Worm (Caenorhabditis elegans) whole organism, L4 larva: ENCODE results near the gene sde-2.

Experiments
- F10B5.3 ChIP-seq: sonication (generic microtip); optimal IDR thresholded peaks from 2 replicates; lab custom pipeline; 2016; ENCODE audit warnings: mild to moderate bottlenecking, missing genetic modification characterization, missing compliant biosample characterization
- F44E2.7 ChIP-seq: fragments of 200-800 bp; sonication (Bioruptor generic); IDR thresholded peaks from 2 replicates; pipeline ENCODE4 v2.1.2; 2022; ENCODE audit warnings: missing genetic modification characterization, missing compliant biosample characterization
- T26A8.4 ChIP-seq: fragments of 200-800 bp; sonication (Bioruptor generic); IDR thresholded peaks from 2 replicates; pipeline ENCODE4 v1.3.6; 2022; ENCODE audit warnings: missing genetic modification characterization, missing compliant biosample characterization
- Y48G9A.11 ChIP-seq: fragments of 200-800 bp; sonication (Bioruptor generic); IDR thresholded peaks from 2 replicates; pipeline ENCODE4 v1.3.6; 2022; ENCODE audit warnings: missing genetic modification reagents, missing genetic modification characterization, missing compliant biosample characterization
- Y75B8A.6 ChIP-seq: fragments of 200-800 bp; sonication (Bioruptor generic); IDR thresholded peaks from 2 replicates; pipeline ENCODE4 v1.3.6; 2022; ENCODE audit warnings: missing genetic modification reagents, missing genetic modification characterization, missing compliant biosample characterization
- ZK546.5 ChIP-seq, 2 experiments: sonication (generic microtip); optimal IDR thresholded peaks; 2 replicates each; lab custom pipeline; 2017; ENCODE audit warnings: missing biosample characterization in 2 of 2, missing genetic modification characterization in 2 of 2
- ama-1 ChIP-seq: fragments of 150-350 bp; optimal IDR thresholded peaks from 2 replicates; lab custom pipeline; 2014; ENCODE audit warnings: inconsistent platforms, mixed read lengths
- attf-4 ChIP-seq: sonication (generic microtip); optimal IDR thresholded peaks from 3 replicates; lab custom pipeline; 2017; ENCODE audit warnings: missing biosample characterization, missing genetic modification characterization
- ceh-28 ChIP-seq: fragments of 150-350 bp; optimal IDR thresholded peaks from 2 replicates; lab custom pipeline; 2014; ENCODE audit warnings: missing biosample characterization, missing genetic modification reagents, missing genetic modification characterization
- ceh-62 ChIP-seq: sonication (generic microtip); optimal IDR thresholded peaks from 2 replicates; lab custom pipeline; 2017; ENCODE audit warnings: missing biosample characterization, missing genetic modification characterization
- cey-2 ChIP-seq: sonication (generic microtip); optimal IDR thresholded peaks from 3 replicates; lab custom pipeline; 2017; ENCODE audit warnings: missing genetic modification characterization, mild to moderate bottlenecking, missing compliant biosample characterization, antibody characterized with exemption, borderline replicate concordance; ENCODE audit not compliant: insufficient read depth
- ctbp-1 ChIP-seq: fragments of 200-800 bp; sonication (Bioruptor generic); IDR thresholded peaks from 2 replicates; pipeline ENCODE4 v1.3.6; 2022; ENCODE audit warnings: missing genetic modification reagents, missing genetic modification characterization, missing compliant biosample characterization
- daf-16 ChIP-seq, 3 experiments: sonication (generic microtip); optimal IDR thresholded peaks; 2 replicates each; lab custom pipeline; 2016 to 2017; ENCODE audit warnings: missing genetic modification characterization in 3 of 3, missing genetic modification reagents in 3 of 3, mild to moderate bottlenecking in 2 of 3, missing compliant biosample characterization in 2 of 3, missing biosample characterization in 1 of 3, moderate library complexity in 1 of 3
- daf-19 ChIP-seq: fragments of 200-800 bp; sonication (Bioruptor generic); conservative IDR thresholded peaks from 2 replicates; pipeline ENCODE4 v1.3.6; 2022; ENCODE audit warnings: missing genetic modification characterization, missing compliant biosample characterization
- daf-8 ChIP-seq: fragments of 200-800 bp; sonication (Bioruptor generic); IDR thresholded peaks from 2 replicates; pipeline ENCODE4 v1.3.6; 2022; ENCODE audit warnings: missing genetic modification characterization, missing compliant biosample characterization
- dmd-6 ChIP-seq: fragments of 200-800 bp; sonication (Bioruptor generic); IDR thresholded peaks from 2 replicates; pipeline ENCODE4 v1.3.6; 2022; ENCODE audit warnings: missing genetic modification reagents, missing genetic modification characterization, missing compliant biosample characterization
- dmd-8 ChIP-seq: fragments of 200-800 bp; sonication (Bioruptor generic); IDR thresholded peaks from 2 replicates; pipeline ENCODE4 v1.3.6; 2022; ENCODE audit warnings: missing genetic modification characterization, missing compliant biosample characterization
- dmd-9 ChIP-seq: fragments of 200-800 bp; sonication (Bioruptor generic); IDR thresholded peaks from 2 replicates; pipeline ENCODE4 v1.3.6; 2022; ENCODE audit warnings: missing genetic modification reagents, missing genetic modification characterization, missing compliant biosample characterization
- dpl-1 ChIP-seq: fragments of 150-350 bp; optimal IDR thresholded peaks from 2 replicates; lab custom pipeline; 2014; ENCODE audit warnings: missing biosample characterization, missing genetic modification reagents, missing genetic modification characterization
- duxl-1 ChIP-seq: sonication (generic microtip); optimal IDR thresholded peaks from 2 replicates; lab custom pipeline; 2016; ENCODE audit warnings: mild to moderate bottlenecking, missing genetic modification characterization, moderate library complexity, missing compliant biosample characterization; ENCODE audit not compliant: poor library complexity
- dve-1 ChIP-seq: sonication (generic microtip); optimal IDR thresholded peaks from 2 replicates; lab custom pipeline; 2017; ENCODE audit warnings: antibody characterized with exemption, mild to moderate bottlenecking, missing genetic modification characterization, missing compliant biosample characterization; ENCODE audit not compliant: insufficient read depth
- egl-27 ChIP-seq: sonication (generic microtip); optimal IDR thresholded peaks from 3 replicates; lab custom pipeline; 2017; ENCODE audit warnings: missing biosample characterization, missing genetic modification reagents, missing genetic modification characterization
- egl-43 ChIP-seq: fragments of 200-800 bp; sonication (Bioruptor generic); IDR thresholded peaks from 2 replicates; pipeline ENCODE4 v1.3.6; 2022; ENCODE audit warnings: missing genetic modification reagents, missing genetic modification characterization, missing compliant biosample characterization
- fos-1 ChIP-seq: fragments of 150-350 bp; optimal IDR thresholded peaks from 2 replicates; lab custom pipeline; 2014; ENCODE audit warnings: missing biosample characterization, missing genetic modification characterization
- gei-8 ChIP-seq: fragments of 200-800 bp; sonication (Bioruptor generic); optimal IDR thresholded peaks from 2 replicates; lab custom pipeline; 2018; ENCODE audit warnings: mild to moderate bottlenecking, missing genetic modification characterization, missing compliant biosample characterization
- hlh-11 ChIP-seq: fragments of 200-800 bp; sonication (Bioruptor generic); optimal IDR thresholded peaks from 2 replicates; lab custom pipeline; 2018; ENCODE audit warnings: mild to moderate bottlenecking, missing genetic modification characterization, missing compliant biosample characterization
- lin-1 ChIP-seq: fragments of 200-800 bp; sonication (Bioruptor generic); IDR thresholded peaks from 2 replicates; pipeline ENCODE4 v1.3.6; 2022; ENCODE audit warnings: missing genetic modification reagents, missing genetic modification characterization, missing compliant biosample characterization
- madf-9 ChIP-seq: fragments of 200-800 bp; sonication (Bioruptor generic); conservative IDR thresholded peaks from 2 replicates; pipeline ENCODE4 v1.3.6; 2022; ENCODE audit warnings: missing genetic modification reagents, missing genetic modification characterization, missing compliant biosample characterization
- mdt-29 ChIP-seq: fragments of 200-800 bp; sonication (Bioruptor generic); IDR thresholded peaks from 2 replicates; pipeline ENCODE4 v1.3.6; 2022; ENCODE audit warnings: missing genetic modification reagents, missing genetic modification characterization, missing compliant biosample characterization
- mxl-3 ChIP-seq: fragments of 200-800 bp; sonication (Bioruptor generic); optimal IDR thresholded peaks from 2 replicates; lab custom pipeline; 2018; ENCODE audit warnings: mild to moderate bottlenecking, missing genetic modification characterization, missing compliant biosample characterization
- nhr-11 ChIP-seq: fragments of 150-350 bp; optimal IDR thresholded peaks from 2 replicates; lab custom pipeline; 2014; ENCODE audit warnings: missing biosample characterization, missing genetic modification characterization
- nhr-111 ChIP-seq: fragments of 200-800 bp; sonication (Bioruptor generic); optimal IDR thresholded peaks from 2 replicates; lab custom pipeline; 2018; ENCODE audit warnings: mild to moderate bottlenecking, missing genetic modification characterization, missing compliant biosample characterization
- nhr-28 ChIP-seq: fragments of 150-350 bp; optimal IDR thresholded peaks from 2 replicates; lab custom pipeline; 2014; ENCODE audit warnings: missing biosample characterization, missing genetic modification characterization
- nhr-41 ChIP-seq: fragments of 200-800 bp; sonication (Bioruptor generic); IDR thresholded peaks from 2 replicates; pipeline ENCODE4 v1.3.6; 2022; ENCODE audit warnings: missing genetic modification reagents, missing genetic modification characterization, missing compliant biosample characterization
- nhr-76 ChIP-seq: fragments of 150-350 bp; optimal IDR thresholded peaks from 2 replicates; lab custom pipeline; 2014; ENCODE audit warnings: missing biosample characterization, missing genetic modification characterization
- php-3 ChIP-seq: fragments of 200-800 bp; sonication (Bioruptor generic); IDR thresholded peaks from 2 replicates; pipeline ENCODE4 v1.3.6; 2022; ENCODE audit warnings: missing genetic modification reagents, missing genetic modification characterization, missing compliant biosample characterization
- pqm-1 ChIP-seq: sonication (generic microtip); optimal IDR thresholded peaks from 2 replicates; lab custom pipeline; 2017; ENCODE audit warnings: missing biosample characterization, missing genetic modification characterization
- saeg-2 ChIP-seq: fragments of 200-800 bp; sonication (Bioruptor generic); IDR thresholded peaks from 2 replicates; pipeline ENCODE4 v1.3.6; 2022; ENCODE audit warnings: missing genetic modification reagents, missing genetic modification characterization, missing compliant biosample characterization
- skn-1 ChIP-seq: fragments of 150-350 bp; optimal IDR thresholded peaks from 2 replicates; lab custom pipeline; 2014; ENCODE audit warnings: missing biosample characterization, missing genetic modification characterization
- snpc-4 ChIP-seq: fragments of 150-350 bp; optimal IDR thresholded peaks from 2 replicates; lab custom pipeline; 2014; ENCODE audit warnings: missing biosample characterization, missing genetic modification characterization
- spr-3 ChIP-seq: fragments of 200-800 bp; sonication (Bioruptor generic); optimal IDR thresholded peaks from 2 replicates; lab custom pipeline; 2018; ENCODE audit warnings: mild to moderate bottlenecking, missing genetic modification characterization, missing compliant biosample characterization
- unc-130 ChIP-seq: sonication (generic microtip); optimal IDR thresholded peaks from 2 replicates; lab custom pipeline; 2016; ENCODE audit warnings: missing genetic modification reagents, missing genetic modification characterization, missing compliant biosample characterization
- unc-39 ChIP-seq: sonication (generic microtip); optimal IDR thresholded peaks from 2 replicates; lab custom pipeline; 2017; ENCODE audit warnings: missing biosample characterization, missing genetic modification characterization
- unc-62 ChIP-seq, 3 experiments: fragments of 150-350 bp in 1 of 3; sonication (generic microtip); optimal IDR thresholded peaks in 2 of 3; peaks in 1 of 3; 1 replicate in 1 of 3; 2 replicates in 2 of 3; lab custom pipeline; 2014 to 2017; ENCODE audit warnings: missing biosample characterization in 3 of 3, missing genetic modification characterization in 3 of 3, missing genetic modification reagents in 3 of 3, missing genotype in 1 of 3

sde-2 gene

DNA sequence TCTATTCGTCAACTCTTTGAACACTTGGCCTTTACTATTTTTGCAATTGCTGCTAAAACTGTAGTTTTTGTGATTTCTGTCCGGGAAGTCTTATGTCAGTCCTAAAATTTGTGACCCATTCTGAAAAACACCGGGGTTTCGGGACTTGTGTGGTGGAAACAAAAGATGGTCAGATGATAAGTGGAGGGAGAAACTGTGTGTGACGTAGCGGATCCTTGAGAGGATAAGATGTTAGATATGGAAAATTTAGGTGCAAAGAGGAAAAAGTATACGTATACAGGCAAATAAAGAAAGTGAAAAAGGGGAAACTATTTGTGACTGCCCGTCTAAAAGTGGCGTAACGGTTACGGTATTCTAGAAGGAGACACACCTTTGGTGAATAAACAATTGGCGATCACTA lies 9.0 kb downstream of the sde-2 start:
- TF ChIP-seq nhr-76 (tag; lab: Kevin White, UChicago) (no peak), madf-9 (GFP tag; lab: Robert Waterston, UW) (no peak), daf-19 (no peak), snpc-4 (tag; lab: Kevin White, UChicago) (no peak), F44E2.7 (GFP tag; lab: Robert Waterston, UW) (no peak), unc-39 (tag; lab: Kevin White, UChicago) (no peak), dmd-8 (GFP tag; lab: Robert Waterston, UW) (no peak), ama-1 (lab: Kevin White, UChicago) (no peak), fos-1 (tag; lab: Kevin White, UChicago) (no peak), saeg-2 (GFP tag; lab: Robert Waterston, UW) (no peak), daf-16 (GFP tag; optimal IDR thresholded peaks at IDR 0.05; lab: Kevin White, UChicago) (no peak), daf-16 (tag; optimal IDR thresholded peaks at IDR 0.05; lab: Kevin White, UChicago) (no peak), F10B5.3 (tag; lab: Kevin White, UChicago) (no peak), duxl-1 (tag; lab: Kevin White, UChicago) (no peak)

DNA sequence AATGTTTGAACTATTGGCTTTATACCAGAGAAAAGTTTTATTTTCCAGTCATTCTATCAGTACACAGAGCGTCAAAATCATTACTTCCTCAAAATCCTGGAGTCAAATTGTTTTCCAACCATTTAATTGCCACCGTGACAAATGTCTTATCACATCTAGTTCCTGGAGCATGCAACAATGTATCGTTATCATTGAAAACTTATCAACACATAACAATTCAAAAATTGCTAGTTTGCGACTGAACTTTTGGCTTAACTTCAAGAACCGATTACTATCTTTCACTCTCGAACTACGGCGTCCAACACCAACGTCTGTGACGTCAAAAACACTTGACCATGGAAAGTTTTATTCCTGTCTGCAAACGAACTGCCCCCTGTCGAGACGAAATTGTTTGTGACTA lies 10.7 kb downstream of the sde-2 start:
- TF ChIP-seq hlh-11 (peak; percentile 9), pqm-1 (tag; lab: Kevin White, UChicago) (peak; percentile 69), egl-27 (no peak), ceh-28 (tag; lab: Kevin White, UChicago) (no peak), nhr-28 (tag; lab: Kevin White, UChicago) (peak; percentile 69), daf-16 (GFP tag; optimal IDR thresholded peaks at IDR 0.05; lab: Kevin White, UChicago) (no peak), daf-16 (tag; optimal IDR thresholded peaks at IDR 0.05; lab: Kevin White, UChicago) (peak; percentile 43), dmd-6 (peak; percentile 78), dve-1 (tag; lab: Kevin White, UChicago) (peak; percentile 37), unc-62 (GFP tag; optimal IDR thresholded peaks at IDR 0.05 in 1 of 2; lab: Kevin White, UChicago) (no peak), unc-62 (tag; optimal IDR thresholded peaks at IDR 0.05; lab: Kevin White, UChicago) (no peak), skn-1 (tag; lab: Kevin White, UChicago) (no peak)
- TF ChIP-seq, all 104 proteins: peak for 6

DNA sequence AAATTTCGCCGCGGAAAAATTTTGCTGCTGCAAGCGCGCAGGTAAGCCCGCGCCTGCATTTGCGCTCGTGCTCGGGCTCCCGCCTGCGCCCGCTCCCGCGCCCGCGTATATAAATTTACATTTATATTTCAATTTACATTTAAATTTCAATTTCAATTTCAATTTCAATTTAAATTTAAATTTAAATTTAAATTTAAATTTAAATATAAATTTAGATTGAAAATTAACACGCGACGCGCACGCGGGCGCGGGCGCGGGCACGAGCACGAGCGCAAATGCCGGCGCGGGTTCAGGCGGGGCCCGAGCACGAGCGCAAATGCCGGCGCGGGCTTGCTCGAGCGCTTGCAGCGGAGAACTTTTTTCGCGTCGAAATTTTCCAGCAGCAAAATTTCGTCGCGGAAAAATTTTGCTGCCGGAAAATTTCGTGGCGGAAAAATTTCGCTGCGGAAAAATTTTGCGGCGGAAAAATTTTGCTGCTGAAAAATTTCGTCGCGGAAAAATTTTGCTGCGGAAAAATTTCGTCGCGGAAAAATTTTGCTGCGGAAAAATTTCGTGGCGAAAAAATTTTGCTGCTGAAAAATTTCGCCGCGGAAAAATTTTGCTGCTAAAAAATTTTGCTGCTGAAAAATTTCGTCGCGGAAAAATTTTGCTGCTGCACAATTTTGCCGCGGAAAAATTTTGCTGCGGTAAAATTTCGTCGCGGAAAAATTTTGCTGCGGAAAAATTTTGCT lies 18.6 kb downstream of the sde-2 start:
- TF ChIP-seq madf-9 (GFP tag; lab: Robert Waterston, UW) (0 out of 2 replicates have a peak, but pooled peaks have one; percentile 24), T26A8.4 (GFP tag; lab: Robert Waterston, UW) (no peak), cey-2 (no peak), fos-1 (tag; lab: Kevin White, UChicago) (no peak), mxl-3 (GFP tag; lab: Kevin White, UChicago) (no peak), dmd-9 (GFP tag; lab: Robert Waterston, UW) (peak; percentile 73; the same call in 1 of the 2 replicates), mdt-29 (GFP tag; lab: Robert Waterston, UW) (no peak), php-3 (GFP tag; lab: Robert Waterston, UW) (peak; percentile 30; the same call in 1 of the 2 replicates), nhr-111 (GFP tag; lab: Kevin White, UChicago) (no peak), nhr-28 (tag; lab: Kevin White, UChicago) (no peak), ctbp-1 (GFP tag; lab: Robert Waterston, UW) (0 out of 2 replicates have a peak, but pooled peaks have one; percentile 58), ceh-62 (tag; lab: Kevin White, UChicago) (no peak), egl-27 (no peak), nhr-41 (0 out of 2 replicates have a peak, but pooled peaks have one; percentile 46), spr-3 (GFP tag; lab: Kevin White, UChicago) (no peak), Y48G9A.11 (peak; percentile 73; the same call in 1 of the 2 replicates), Y75B8A.6 (GFP tag; lab: Robert Waterston, UW) (peak; percentile 46; the same call in 1 of the 2 replicates), unc-130 (GFP tag; lab: Kevin White, UChicago) (no peak), nhr-76 (tag; lab: Kevin White, UChicago) (no peak), daf-8 (GFP tag; lab: Robert Waterston, UW) (no peak), attf-4 (tag; lab: Kevin White, UChicago) (no peak), dpl-1 (GFP tag; lab: Kevin White, UChicago) (no peak), nhr-11 (tag; lab: Kevin White, UChicago) (no peak), ZK546.5 (tag; optimal IDR thresholded peaks at IDR 0.05; lab: Kevin White, UChicago) (no peak), lin-1 (GFP tag; lab: Robert Waterston, UW) (0 out of 2 replicates have a peak, but pooled peaks have one; percentile 8), gei-8 (no peak), ama-1 (lab: Kevin White, UChicago) (no peak), egl-43 (peak; percentile 87)
